Worm (Caenorhabditis elegans): ENCODE data around the gene htp-1.

DNA sequence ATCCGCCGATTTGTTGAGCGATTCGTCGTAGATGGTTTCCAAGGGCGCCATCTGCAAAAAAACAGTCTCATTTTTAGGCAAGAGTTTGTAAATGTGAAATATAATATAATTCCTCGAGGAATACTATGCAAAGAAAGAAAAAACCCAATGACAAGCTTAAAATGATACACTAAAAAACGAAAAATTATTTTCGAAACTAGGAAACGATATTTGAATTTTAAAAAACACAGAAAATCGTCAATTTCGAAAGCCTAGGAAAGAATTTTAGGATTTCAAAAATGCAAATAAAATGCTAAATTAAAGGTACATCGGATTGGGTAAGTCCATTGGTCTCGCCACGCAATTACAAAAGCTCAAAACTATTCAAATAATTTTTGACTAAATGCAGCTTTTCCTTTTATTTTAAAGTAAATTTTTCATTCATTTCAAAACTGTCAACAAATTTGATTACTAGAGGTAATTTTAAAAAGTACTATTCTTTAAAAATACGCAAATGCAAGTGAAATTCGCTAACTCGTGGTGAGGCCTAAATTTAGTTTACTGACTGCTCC lies at the start of gene htp-1, which contains the start of gene ZK616.5:
- no peak for TF ChIP-seq W03F9.2 (tag; optimal IDR thresholded peaks at IDR 0.05)
- no peak for TF ChIP-seq him-1 (tag; optimal IDR thresholded peaks at IDR 0.05)
- no peak for TF ChIP-seq dao-5 (tag; optimal IDR thresholded peaks at IDR 0.05)
